Fruit fly (Drosophila melanogaster): ENCODE data around the gene slp2.

slp2 gene

dm6 chr2L:3872283-3872682 is 35.6 kb downstream of the slp2 start, which contains the start of gene CG31957 (continued):
- no peak for TF ChIP-seq zf30C (GFP tag; optimal IDR thresholded peaks at IDR 0.05)
- peak; percentile 94 for TF ChIP-seq Bgb (GFP tag; IDR thresholded peaks at IDR 0.05; ENCODE audit: partially characterized antibody)
- TF ChIP-seq ab (GFP tag; optimal IDR thresholded peaks at IDR 0.05): peak; percentile 27
- TF ChIP-seq E2f1 (GFP tag; IDR thresholded peaks at IDR 0.05): no peak
- no peak for TF ChIP-seq oc (tag; optimal IDR thresholded peaks at IDR 0.05)
- peak; percentile 96 for TF ChIP-seq hbn (GFP tag; IDR thresholded peaks at IDR 0.05; ENCODE audit: partially characterized antibody)
- peak; percentile 36 for TF ChIP-seq ems (GFP tag; optimal IDR thresholded peaks at IDR 0.05)
- no peak for TF ChIP-seq Neu2 (GFP tag; optimal IDR thresholded peaks at IDR 0.05; ENCODE audit: borderline replicate concordance)
- peak; percentile 57 for TF ChIP-seq NC2β (GFP tag; optimal IDR thresholded peaks at IDR 0.05)
- peak; percentile 3 for TF ChIP-seq caup (GFP tag; optimal IDR thresholded peaks at IDR 0.05; ENCODE audit: severe bottlenecking)
- no peak for TF ChIP-seq CG31224 (GFP tag; IDR thresholded peaks at IDR 0.05)
- TF ChIP-seq chm (GFP tag; IDR thresholded peaks at IDR 0.05): no peak
- TF ChIP-seq Awh (GFP tag; IDR thresholded peaks at IDR 0.05): no peak
- no peak for TF ChIP-seq CG12236 (GFP tag; optimal IDR thresholded peaks at IDR 0.05)
- TF ChIP-seq corto (GFP tag; optimal IDR thresholded peaks at IDR 0.05): no peak
- no peak for TF ChIP-seq Sox100B (GFP tag; optimal IDR thresholded peaks at IDR 0.05)
- no peak for TF ChIP-seq CG11398 (GFP tag; optimal IDR thresholded peaks at IDR 0.05)
- TF ChIP-seq HmgZ (tag; optimal IDR thresholded peaks at IDR 0.05): peak; percentile 72
- TF ChIP-seq bbx (GFP tag; IDR thresholded peaks at IDR 0.05; ENCODE audit: partially characterized antibody): peak; percentile 88
- TF ChIP-seq NC2α (GFP tag; optimal IDR thresholded peaks at IDR 0.05): no peak
- TF ChIP-seq E2f2 (GFP tag; IDR thresholded peaks at IDR 0.05): peak; percentile 87
- TF ChIP-seq cwo (GFP tag; optimal IDR thresholded peaks at IDR 0.05): no peak
- TF ChIP-seq kni (GFP tag; optimal IDR thresholded peaks at IDR 0.05): no peak
- peak; percentile 64 for TF ChIP-seq CG6272 (GFP tag; IDR thresholded peaks at IDR 0.05)
- no peak for TF ChIP-seq CG2199 (GFP tag; IDR thresholded peaks at IDR 0.05)
- TF ChIP-seq Bdp1 (GFP tag; optimal IDR thresholded peaks at IDR 0.05): peak; percentile 34
- no peak for TF ChIP-seq gsb-n (tag; optimal IDR thresholded peaks at IDR 0.05)
- peak; percentile 80 for TF ChIP-seq CG12659 (GFP tag; optimal IDR thresholded peaks at IDR 0.05)
- TF ChIP-seq CG9609 (GFP tag; optimal IDR thresholded peaks at IDR 0.05): peak; percentile 82
- no peak for TF ChIP-seq wek (GFP tag; optimal IDR thresholded peaks at IDR 0.05)
- TF ChIP-seq Meics (GFP tag; optimal IDR thresholded peaks at IDR 0.05): no peak
- peak; percentile 62 for TF ChIP-seq Hsf (GFP tag; optimal IDR thresholded peaks at IDR 0.05)
- TF ChIP-seq CG8765 (GFP tag; IDR thresholded peaks at IDR 0.05): peak; percentile 12; the same call in 1 of the 2 replicates
- TF ChIP-seq ERR (GFP tag; optimal IDR thresholded peaks at IDR 0.05): peak; percentile 44
- no peak for TF ChIP-seq ase (GFP tag; IDR thresholded peaks at IDR 0.05)
- peak; percentile 45 for TF ChIP-seq tx (GFP tag; optimal IDR thresholded peaks at IDR 0.05)
- TF ChIP-seq pfk (GFP tag; optimal IDR thresholded peaks at IDR 0.05): no peak
- TF ChIP-seq CG10147 (GFP tag; optimal IDR thresholded peaks at IDR 0.05): no peak
- TF ChIP-seq Deaf1 (tag; optimal IDR thresholded peaks at IDR 0.05): no peak
- TF ChIP-seq insv (GFP tag; optimal IDR thresholded peaks at IDR 0.05): peak in 1 of 2 experiments; percentile 3
- TF ChIP-seq Dip2 (GFP tag; IDR thresholded peaks at IDR 0.05): no peak
- peak; percentile 41 for TF ChIP-seq nmo (GFP tag; optimal IDR thresholded peaks at IDR 0.05)
- no peak for TF ChIP-seq CG4328 (GFP tag; optimal IDR thresholded peaks at IDR 0.05)
- TF ChIP-seq CG1792 (GFP tag; optimal IDR thresholded peaks at IDR 0.05): peak; percentile 40
- TF ChIP-seq CG9817 (tag; optimal IDR thresholded peaks at IDR 0.05): peak; percentile 36
- peak; percentile 59 for TF ChIP-seq p53 (GFP tag; optimal IDR thresholded peaks at IDR 0.05)
- TF ChIP-seq CG13123 (GFP tag; optimal IDR thresholded peaks at IDR 0.05): peak; percentile 15
- TF ChIP-seq CG16779 (GFP tag; IDR thresholded peaks at IDR 0.05): no peak
- peak; percentile 51; the same call in 1 of the 3 replicates for TF ChIP-seq dysf (GFP tag; IDR thresholded peaks at IDR 0.05)
- TF ChIP-seq nom (GFP tag; optimal IDR thresholded peaks at IDR 0.05): no peak
- no peak for TF ChIP-seq D19A (tag; optimal IDR thresholded peaks at IDR 0.05)
